Fruit fly (Drosophila melanogaster) whole organism, embryonic: ENCODE measurements around the gene CG15923.

Experiments
- CG2120 ChIP-seq: fragments of 200-800 bp; sonication (Bioruptor generic); optimal IDR thresholded peaks from 3 replicates; lab custom pipeline; 2016; ENCODE audit warnings: missing biosample characterization, missing genetic modification characterization
- CG4854 ChIP-seq: fragments of 200-800 bp; sonication (Bioruptor generic); optimal IDR thresholded peaks from 2 replicates; lab custom pipeline; 2016; ENCODE audit warnings: missing biosample characterization, missing genetic modification characterization, inconsistent platforms
- CG6813 ChIP-seq: fragments of 200-800 bp; sonication (Bioruptor generic); optimal IDR thresholded peaks from 2 replicates; lab custom pipeline; 2017; ENCODE audit warnings: missing biosample characterization, missing genetic modification characterization, mild to moderate bottlenecking, moderate library complexity, missing genetic modification reagents
- CoRest ChIP-seq: fragments of 200-800 bp; sonication (Bioruptor generic); optimal IDR thresholded peaks from 3 replicates; lab custom pipeline; 2018; ENCODE audit warnings: missing biosample characterization, mild to moderate bottlenecking, missing genetic modification characterization, moderate library complexity
- Side ChIP-seq: fragments of 200-800 bp; sonication (Bioruptor generic); optimal IDR thresholded peaks from 2 replicates; lab custom pipeline; 2016; ENCODE audit warnings: missing biosample characterization, missing genetic modification characterization
- Sry-δ ChIP-seq: fragments of 200-800 bp; sonication (Bioruptor generic); optimal IDR thresholded peaks from 2 replicates; lab custom pipeline; 2016; ENCODE audit warnings: missing biosample characterization, missing genetic modification characterization
- bigmax ChIP-seq: fragments of 200-800 bp; sonication (Bioruptor generic); optimal IDR thresholded peaks from 2 replicates; lab custom pipeline; 2018; ENCODE audit warnings: missing biosample characterization, mild to moderate bottlenecking, missing genetic modification characterization
- her ChIP-seq: fragments of 200-800 bp; sonication (Bioruptor generic); optimal IDR thresholded peaks from 2 replicates; lab custom pipeline; 2016; ENCODE audit warnings: missing biosample characterization, missing genetic modification characterization
- prd ChIP-seq, 3 experiments: fragments of >200 bp in 2 of 3; fragments of 200-800 bp in 1 of 3; sonication (Bioruptor generic) in 1 of 3; optimal IDR thresholded peaks in 2 of 3; IDR thresholded peaks in 1 of 3; 2 replicates in 2 of 3; 3 replicates in 1 of 3; pipeline versions ENCODE4 v1.3.6 to Lab custom; 2017 to 2022; ENCODE audit warnings: missing biosample characterization in 1 of 3, missing genetic modification characterization in 1 of 3
- sens ChIP-seq: fragments of 200-800 bp; sonication (Bioruptor generic); peaks from one replicate; lab custom pipeline; 2016; ENCODE audit warnings: missing biosample characterization, missing genetic modification characterization
- shn ChIP-seq: fragments of 200-800 bp; sonication (Bioruptor generic); optimal IDR thresholded peaks from 3 replicates; lab custom pipeline; 2016; ENCODE audit warnings: missing biosample characterization, missing genetic modification characterization

DNA sequence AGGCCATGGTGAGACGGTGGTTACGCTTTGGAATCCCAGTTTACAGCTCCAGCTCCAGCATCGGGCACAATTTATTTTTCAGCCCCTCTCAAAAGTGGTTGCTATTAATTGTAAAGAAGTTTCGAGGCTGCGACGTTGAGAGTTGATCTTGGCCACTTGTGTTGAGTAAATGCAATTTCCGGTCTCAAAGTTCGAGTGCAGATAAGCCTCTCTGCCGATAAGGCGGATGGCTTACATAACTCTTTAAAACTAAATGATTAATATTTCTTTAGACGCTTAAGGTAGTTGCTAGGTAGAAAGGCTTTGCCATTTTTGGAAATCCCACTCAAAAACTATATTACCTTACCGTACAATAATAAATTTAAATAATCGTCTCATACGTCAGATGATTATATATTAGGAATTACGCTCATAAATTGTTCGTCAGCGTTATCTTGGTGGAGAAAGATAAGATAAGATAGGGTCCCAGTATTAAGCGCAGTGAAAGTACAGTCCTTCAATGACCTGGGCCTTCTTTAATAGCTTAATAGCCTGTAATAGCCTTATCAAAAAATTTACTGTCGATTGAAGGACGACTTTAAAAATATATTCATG is 11.0 kb downstream of the CG15923 start:
- no peak for TF ChIP-seq prd (optimal IDR thresholded peaks at IDR 0.05; lab: Kevin White, UChicago)
- TF ChIP-seq prd (GFP tag; IDR thresholded peaks at IDR 0.05; lab: Robert Waterston, UW): no peak
- no peak for TF ChIP-seq CG6813 (GFP tag; lab: Kevin White, UChicago)
- TF ChIP-seq sens (GFP tag; lab: Kevin White, UChicago): no peak
- no peak for TF ChIP-seq shn
- no peak for TF ChIP-seq Sry-δ (GFP tag; lab: Kevin White, UChicago)
- no peak for TF ChIP-seq Side (GFP tag; lab: Kevin White, UChicago)
- TF ChIP-seq bigmax (GFP tag; lab: Kevin White, UChicago): no peak
- no peak for TF ChIP-seq CG2120
- TF ChIP-seq CG4854 (GFP tag; lab: Kevin White, UChicago): no peak
- TF ChIP-seq CoRest (tag; lab: Kevin White, UChicago): no peak
- TF ChIP-seq her (GFP tag; lab: Kevin White, UChicago): no peak
